Fruit fly (Drosophila melanogaster): Measurements from ENCODE around the gene CG32572.

The CG32572 gene

dm6 chrX:16723203-16724173 is 2.5 kb downstream of the CG32572 start (continued):
- TF ChIP-seq CG34376 (GFP tag; optimal IDR thresholded peaks at IDR 0.05) (no peak), CG15601 (tag; optimal IDR thresholded peaks at IDR 0.05) (peak; percentile 79), CG17912 (GFP tag; optimal IDR thresholded peaks at IDR 0.05) (no peak), corto (GFP tag; optimal IDR thresholded peaks at IDR 0.05) (no peak), CG10462 (GFP tag; optimal IDR thresholded peaks at IDR 0.05) (peak; percentile 33), CG11695 (GFP tag; IDR thresholded peaks at IDR 0.05) (peak; percentile 81), CG6791 (GFP tag; IDR thresholded peaks at IDR 0.05; ENCODE audit: partially characterized antibody) (no peak), B-H1 (GFP tag; IDR thresholded peaks at IDR 0.05) (peak; percentile 54), nmo (GFP tag; optimal IDR thresholded peaks at IDR 0.05) (peak; percentile 91), Pdp1 (GFP tag; optimal IDR thresholded peaks at IDR 0.05) (peak; percentile 34 to 35), CG11504 (tag; optimal IDR thresholded peaks at IDR 0.05) (peak; percentile 86), Elba2 (GFP tag; optimal IDR thresholded peaks at IDR 0.05) (no peak), hth (optimal IDR thresholded peaks at IDR 0.05) (no peak), az2 (GFP tag; optimal IDR thresholded peaks at IDR 0.05) (peak; percentile 74), CG10979 (tag; optimal IDR thresholded peaks at IDR 0.05) (peak; percentile 65), dati (GFP tag; IDR thresholded peaks at IDR 0.05) (no peak), CG1603 (tag; optimal IDR thresholded peaks at IDR 0.05) (no peak), Abd-B (GFP tag; optimal IDR thresholded peaks at IDR 0.05) (peak; percentile 69), dm (GFP tag; optimal IDR thresholded peaks at IDR 0.05) (no peak), CG2116 (GFP tag; optimal IDR thresholded peaks at IDR 0.05) (peak; percentile 26), Meics (GFP tag; optimal IDR thresholded peaks at IDR 0.05) (peak; percentile 66), slou (GFP tag; optimal IDR thresholded peaks at IDR 0.05) (peak; percentile 10), H2.0 (GFP tag; IDR thresholded peaks at IDR 0.05) (peak; percentile 57), CG18619 (GFP tag; optimal IDR thresholded peaks at IDR 0.05) (peak; percentile 81), CG8944 (GFP tag; optimal IDR thresholded peaks at IDR 0.05) (peak; percentile 32), en (GFP tag; optimal IDR thresholded peaks at IDR 0.05) (peak; percentile 33), CG4404 (GFP tag; IDR thresholded peaks at IDR 0.05) (peak; percentile 28; the same call in 1 of the 2 replicates), zf30C (GFP tag; optimal IDR thresholded peaks at IDR 0.05) (no peak), CG12104 (GFP tag; optimal IDR thresholded peaks at IDR 0.05) (peak; percentile 37), ssp (GFP tag; IDR thresholded peaks at IDR 0.05) (peak; percentile 23; the same call in 1 of the 2 replicates), CG9609 (GFP tag; optimal IDR thresholded peaks at IDR 0.05) (peak; percentile 18), CG16779 (GFP tag; IDR thresholded peaks at IDR 0.05) (no peak), sisA (GFP tag; IDR thresholded peaks at IDR 0.05) (peak; percentile 56), ac (GFP tag; optimal IDR thresholded peaks at IDR 0.05) (no peak), gfzf (GFP tag; optimal IDR thresholded peaks at IDR 0.05) (no peak), Bgb (GFP tag; IDR thresholded peaks at IDR 0.05; ENCODE audit: partially characterized antibody) (peak; percentile 19; the same call in 1 of the 2 replicates), unc-4 (GFP tag; IDR thresholded peaks at IDR 0.05; ENCODE audit: partially characterized antibody) (no peak), CG14710 (tag; optimal IDR thresholded peaks at IDR 0.05) (peak; percentile 31), CG3726 (GFP tag; IDR thresholded peaks at IDR 0.05) (no peak; the same call in 2 of the 3 replicates), Awh (GFP tag; IDR thresholded peaks at IDR 0.05) (peak; percentile 55), dmrt11E (tag; optimal IDR thresholded peaks at IDR 0.05) (peak; percentile 69), wor (GFP tag; IDR thresholded peaks at IDR 0.05) (peak; percentile 55), vvl (GFP tag; IDR thresholded peaks at IDR 0.05) (peak; percentile 51), MTF-1 (GFP tag; optimal IDR thresholded peaks at IDR 0.05; ENCODE audit: borderline replicate concordance) (no peak), shn (GFP tag; optimal IDR thresholded peaks at IDR 0.05) (peak; percentile 25), sqz (GFP tag; optimal IDR thresholded peaks at IDR 0.05) (no peak), exex (tag; optimal IDR thresholded peaks at IDR 0.05) (no peak), sd (tag; optimal IDR thresholded peaks at IDR 0.05) (peak; percentile 59)
